Worm (Caenorhabditis elegans): ENCODE results near the gene Y6G8.16.
"Not testable (repeated sequence)": the region's sequence is repeated elsewhere in the genome, so short reads cannot be mapped to it uniquely, and the experiment has no call there.

- not testable (repeated sequence) for TF ChIP-seq daf-19 (GFP tag; conservative IDR thresholded peaks at IDR 0.05); ces-1 (GFP tag; optimal IDR thresholded peaks at IDR 0.05); lin-13 (GFP tag; optimal IDR thresholded peaks at IDR 0.05)
Observed at ce11 chrV:17584352-17584843, 21.8 kb upstream of the Y6G8.16 start, which contains the start of gene fbxa-133.
